Worm (Caenorhabditis elegans): ENCODE results near the gene abcf-3.

abcf-3 gene

ce11 chrIII:6144390-6144962 is 28.7 kb upstream of the abcf-3 start (continued):
- TF ChIP-seq egl-27 (tag; optimal IDR thresholded peaks at IDR 0.05) (no peak), F13H6.1 (tag; optimal IDR thresholded peaks at IDR 0.05) (no peak), aly-2 (tag; optimal IDR thresholded peaks at IDR 0.05) (no peak), sma-9 (GFP tag; optimal IDR thresholded peaks at IDR 0.05) (peak; percentile 24), sma-9 (tag; optimal IDR thresholded peaks at IDR 0.05) (no peak), nhr-12 (tag; optimal IDR thresholded peaks at IDR 0.05) (no peak), R02D3.7 (tag; optimal IDR thresholded peaks at IDR 0.05) (no peak)

- peak; percentile 26 for TF ChIP-seq fos-1 (tag; optimal IDR thresholded peaks at IDR 0.05)
- TF ChIP-seq sma-9 (GFP tag; optimal IDR thresholded peaks at IDR 0.05), result peak; percentile 87
- TF ChIP-seq sma-9 (tag; optimal IDR thresholded peaks at IDR 0.05), result no peak
- TF ChIP-seq mdl-1 (tag; optimal IDR thresholded peaks at IDR 0.05), result peak in 1 of 2 experiments; percentile 14
- no peak for TF ChIP-seq elt-1 (tag; optimal IDR thresholded peaks at IDR 0.05)
- TF ChIP-seq lin-11 (tag; optimal IDR thresholded peaks at IDR 0.05), result no peak
- peak; percentile 22 for TF ChIP-seq blmp-1 (tag; optimal IDR thresholded peaks at IDR 0.05; ENCODE audit: insufficient read depth)
- TF ChIP-seq nhr-77 (tag; optimal IDR thresholded peaks at IDR 0.05), result no peak
- no peak for TF ChIP-seq Y55F3AM.14 (GFP tag; optimal IDR thresholded peaks at IDR 0.05)
- peak; percentile 62 for TF ChIP-seq sma-3 (GFP tag; optimal IDR thresholded peaks at IDR 0.05)
- no peak for TF ChIP-seq ztf-4 (tag; optimal IDR thresholded peaks at IDR 0.05)
- TF ChIP-seq nhr-21 (tag; optimal IDR thresholded peaks at IDR 0.05), result peak; percentile 88
- no peak for TF ChIP-seq nhr-11 (tag; optimal IDR thresholded peaks at IDR 0.05)
- TF ChIP-seq nhr-129 (tag; optimal IDR thresholded peaks at IDR 0.05), result peak; percentile 40
- TF ChIP-seq alr-1 (tag; optimal IDR thresholded peaks at IDR 0.05), result no peak
- TF ChIP-seq nhr-25 (tag; optimal IDR thresholded peaks at IDR 0.05), result peak; percentile 75
- TF ChIP-seq lin-13 (GFP tag; optimal IDR thresholded peaks at IDR 0.05), result no peak
- no peak for TF ChIP-seq crh-2 (tag; optimal IDR thresholded peaks at IDR 0.05)
- TF ChIP-seq ama-1 (optimal IDR thresholded peaks at IDR 0.05), result no peak
- TF ChIP-seq nhr-12 (tag; optimal IDR thresholded peaks at IDR 0.05), result no peak
These were observed 27.9 kb upstream of the abcf-3 start for ce11 chrIII:6145309-6145708.

ce11 chrIII:6145896-6146295 is 27.3 kb upstream of the abcf-3 start, which contains the start of gene Y42G9A.3:
Y42G9A.3 (plus strand) TSS chrIII:6146258.
- TF ChIP-seq sma-3 (GFP tag; optimal IDR thresholded peaks at IDR 0.05) (no peak), peb-1 (tag; optimal IDR thresholded peaks at IDR 0.05) (no peak), skn-1 (tag; optimal IDR thresholded peaks at IDR 0.05) (peak; percentile 78), fos-1 (tag; optimal IDR thresholded peaks at IDR 0.05) (peak; percentile 35), sma-9 (GFP tag; optimal IDR thresholded peaks at IDR 0.05) (peak; percentile 5), sma-9 (tag; optimal IDR thresholded peaks at IDR 0.05) (no peak)

ce11 chrIII:6146797-6147196 is 26.4 kb upstream of the abcf-3 start:
- no peak for TF ChIP-seq lsy-2 (tag; optimal IDR thresholded peaks at IDR 0.05)
- TF ChIP-seq ztf-11 (tag; optimal IDR thresholded peaks at IDR 0.05), result no peak
- no peak for TF ChIP-seq ztf-1 (GFP tag; conservative IDR thresholded peaks at IDR 0.05)
- no peak for TF ChIP-seq mdl-1 (tag; optimal IDR thresholded peaks at IDR 0.05)
- no peak for TF ChIP-seq skn-1 (tag; optimal IDR thresholded peaks at IDR 0.05)
- TF ChIP-seq ceh-82 (tag; optimal IDR thresholded peaks at IDR 0.05), result no peak
- TF ChIP-seq nhr-21 (tag; optimal IDR thresholded peaks at IDR 0.05), result no peak
- no peak for TF ChIP-seq sma-9 (GFP tag; optimal IDR thresholded peaks at IDR 0.05)
- TF ChIP-seq sma-9 (tag; optimal IDR thresholded peaks at IDR 0.05), result no peak
- TF ChIP-seq blmp-1 (tag; optimal IDR thresholded peaks at IDR 0.05; ENCODE audit: insufficient read depth), result no peak

ce11 chrIII:6147903-6148302 is 25.3 kb upstream of the abcf-3 start, which contains the start of gene Y42G9A.2:
Y42G9A.2 (plus strand) TSS chrIII:6148186.
- TF ChIP-seq sem-4 (tag; optimal IDR thresholded peaks at IDR 0.05), result no peak
- TF ChIP-seq sma-9 (GFP tag; optimal IDR thresholded peaks at IDR 0.05), result peak; percentile 30
- TF ChIP-seq sma-9 (tag; optimal IDR thresholded peaks at IDR 0.05), result no peak

ce11 chrIII:6148684-6149083 is 24.5 kb upstream of the abcf-3 start:
- no peak for TF ChIP-seq mdl-1 (tag; optimal IDR thresholded peaks at IDR 0.05)
- no peak for TF ChIP-seq nhr-12 (tag; optimal IDR thresholded peaks at IDR 0.05)
- no peak for TF ChIP-seq F13H6.1 (tag; optimal IDR thresholded peaks at IDR 0.05)
- TF ChIP-seq nhr-77 (tag; optimal IDR thresholded peaks at IDR 0.05), result no peak
- TF ChIP-seq ceh-82 (tag; optimal IDR thresholded peaks at IDR 0.05), result no peak
- no peak for TF ChIP-seq unc-55 (GFP tag; optimal IDR thresholded peaks at IDR 0.05)
- no peak for TF ChIP-seq fos-1 (tag; optimal IDR thresholded peaks at IDR 0.05)
- TF ChIP-seq crh-2 (tag; optimal IDR thresholded peaks at IDR 0.05), result no peak
- TF ChIP-seq nhr-25 (tag; optimal IDR thresholded peaks at IDR 0.05), result no peak

All from whole organism, L2 larva.